Worm (Caenorhabditis elegans): Measurements from ENCODE around the gene atf-2.

Gene atf-2

ce11 chrII:8787376-8787775 is 35.6 kb downstream of the atf-2 start (continued):
- TF ChIP-seq daf-8 (GFP tag; IDR thresholded peaks at IDR 0.05) (no peak), tag-97 (GFP tag; IDR thresholded peaks at IDR 0.05) (no peak), lin-15B (tag; optimal IDR thresholded peaks at IDR 0.05) (peak; percentile 6), saeg-2 (GFP tag; IDR thresholded peaks at IDR 0.05) (no peak; the same call in 1 of the 2 replicates), nhr-77 (tag; optimal IDR thresholded peaks at IDR 0.05) (peak; percentile 87), zfp-2 (tag; optimal IDR thresholded peaks at IDR 0.05) (peak; percentile 61), dpl-1 (GFP tag; optimal IDR thresholded peaks at IDR 0.05) (peak; percentile 78), aly-2 (tag; optimal IDR thresholded peaks at IDR 0.05) (no peak), ama-1 (optimal IDR thresholded peaks at IDR 0.05) (peak; percentile 90), nhr-10 (tag; optimal IDR thresholded peaks at IDR 0.05) (no peak), ceh-32 (tag; optimal IDR thresholded peaks at IDR 0.05; ENCODE audit: poor library complexity) (no peak), egl-43 (GFP tag; IDR thresholded peaks at IDR 0.05) (peak; percentile 81; the same call in 1 of the 2 replicates), mxl-2 (GFP tag; conservative IDR thresholded peaks at IDR 0.05) (no peak), Y48G9A.11 (GFP tag; IDR thresholded peaks at IDR 0.05) (no peak), ZK337.2 (GFP tag; IDR thresholded peaks at IDR 0.05) (no peak), lin-13 (GFP tag; optimal IDR thresholded peaks at IDR 0.05) (peak; percentile 59), nhr-48 (tag; optimal IDR thresholded peaks at IDR 0.05) (peak; percentile 70), spr-3 (GFP tag; optimal IDR thresholded peaks at IDR 0.05) (no peak), attf-4 (tag; optimal IDR thresholded peaks at IDR 0.05) (no peak), nhr-76 (tag; optimal IDR thresholded peaks at IDR 0.05) (peak; percentile 20), aha-1 (tag) (peak; percentile 99), R02D3.7 (tag; optimal IDR thresholded peaks at IDR 0.05) (no peak), mes-2 (tag; optimal IDR thresholded peaks at IDR 0.05; ENCODE audit: poor library complexity, severe bottlenecking) (peak; percentile 88), zag-1 (tag; optimal IDR thresholded peaks at IDR 0.05) (no peak), ztf-11 (tag; optimal IDR thresholded peaks at IDR 0.05) (no peak), F10B5.3 (tag; optimal IDR thresholded peaks at IDR 0.05) (no peak), nhr-11 (tag; optimal IDR thresholded peaks at IDR 0.05) (peak; percentile 97), dmd-6 (GFP tag; IDR thresholded peaks at IDR 0.05) (peak; percentile 91), lir-3 (tag; optimal IDR thresholded peaks at IDR 0.05) (no peak), dmd-8 (GFP tag; IDR thresholded peaks at IDR 0.05) (no peak), lim-7 (GFP tag; IDR thresholded peaks at IDR 0.05) (no peak), ceh-82 (tag; optimal IDR thresholded peaks at IDR 0.05) (no peak), ztf-7 (tag; optimal IDR thresholded peaks at IDR 0.05) (peak; percentile 78), dve-1 (tag; optimal IDR thresholded peaks at IDR 0.05; ENCODE audit: insufficient read depth) (peak; percentile 97), spr-1 (tag; optimal IDR thresholded peaks at IDR 0.05) (peak; percentile 71), Y105C5A.15 (GFP tag; IDR thresholded peaks at IDR 0.05) (no peak), fos-1 (tag; optimal IDR thresholded peaks at IDR 0.05) (no peak), ceh-44 (GFP tag; IDR thresholded peaks at IDR 0.05) (no peak), zip-2 (tag; optimal IDR thresholded peaks at IDR 0.05) (peak; percentile 59), F44E2.7 (GFP tag; IDR thresholded peaks at IDR 0.05) (no peak), gei-8 (GFP tag; optimal IDR thresholded peaks at IDR 0.05) (no peak), nhr-41 (GFP tag; IDR thresholded peaks at IDR 0.05) (peak; percentile 35; the same call in 1 of the 2 replicates), egl-27 (tag; optimal IDR thresholded peaks at IDR 0.05) (no peak), nhr-111 (GFP tag; optimal IDR thresholded peaks at IDR 0.05) (no peak), php-3 (GFP tag; IDR thresholded peaks at IDR 0.05) (peak; percentile 81), fkh-10 (GFP tag; optimal IDR thresholded peaks at IDR 0.05) (peak; percentile 67), lin-39 (tag; optimal IDR thresholded peaks at IDR 0.05) (no peak), daf-19 (GFP tag; conservative IDR thresholded peaks at IDR 0.05) (peak; percentile 79), T20F7.1 (GFP tag; optimal IDR thresholded peaks at IDR 0.05) (peak; percentile 80), F49E8.2 (tag; optimal IDR thresholded peaks at IDR 0.05; ENCODE audit: borderline replicate concordance) (no peak), rbr-2 (tag; optimal IDR thresholded peaks at IDR 0.05) (peak; percentile 93), Y5F2A.4 (GFP tag; optimal IDR thresholded peaks at IDR 0.05) (no peak), nhr-42 (GFP tag; IDR thresholded peaks at IDR 0.05) (peak; percentile 80; the same call in 1 of the 2 replicates), snpc-4 (tag; optimal IDR thresholded peaks at IDR 0.05) (no peak)
